Fruit fly (Drosophila melanogaster) whole organism, wandering third instar larva: ENCODE results near the gene Blimp-1.

Experiments
- Abd-B ChIP-seq: fragments of >200 bp; optimal IDR thresholded peaks from 2 replicates; lab custom pipeline; 2017; ENCODE audit warnings: missing biosample characterization, missing genetic modification characterization
- Dif ChIP-seq: fragments of 200-275, 200-300 bp; sonication (Bioruptor generic); optimal IDR thresholded peaks from 2 replicates; lab custom pipeline; 2018; ENCODE audit warnings: missing biosample characterization, missing genetic modification characterization; ENCODE audit not compliant: partially characterized antibody
- Hr83 ChIP-seq: fragments of 200-300 bp; sonication (Bioruptor generic); optimal IDR thresholded peaks from 2 replicates; lab custom pipeline; 2016; ENCODE audit warnings: missing biosample characterization, mild to moderate bottlenecking, missing genetic modification characterization, moderate library complexity; ENCODE audit not compliant: poor library complexity, severe bottlenecking
- Mio ChIP-seq: sonication (Bioruptor generic); optimal IDR thresholded peaks from 2 replicates; lab custom pipeline; 2016; ENCODE audit warnings: missing biosample characterization, missing genetic modification characterization
- Myc ChIP-seq: fragments of >200 bp; optimal IDR thresholded peaks from 2 replicates; lab custom pipeline; 2017
- OdsH ChIP-seq: fragments of 200-800 bp; sonication (Bioruptor generic); optimal IDR thresholded peaks from 2 replicates; lab custom pipeline; 2016; ENCODE audit warnings: missing biosample characterization, mild to moderate bottlenecking, missing genetic modification characterization
- Rel ChIP-seq, 2 experiments: fragments of 200-800 bp; sonication (Bioruptor generic) in 1 of 2; optimal IDR thresholded peaks; 2 replicates in 1 of 2; 3 replicates in 1 of 2; lab custom pipeline; 2016 to 2019; ENCODE audit warnings: mild to moderate bottlenecking in 2 of 2, missing biosample characterization in 2 of 2, missing genetic modification characterization in 2 of 2, moderate library complexity in 1 of 2
- Vsx2 ChIP-seq: fragments of 200-300, 225-300 bp; sonication (Bioruptor generic); optimal IDR thresholded peaks from 2 replicates; lab custom pipeline; 2018; ENCODE audit warnings: missing biosample characterization, missing genetic modification characterization; ENCODE audit not compliant: partially characterized antibody
- br ChIP-seq: fragments of 200-800 bp; sonication (Bioruptor generic); optimal IDR thresholded peaks from 2 replicates; lab custom pipeline; 2016; ENCODE audit warnings: missing biosample characterization, missing genetic modification characterization
- fru ChIP-seq: fragments of 200-800 bp; sonication (Bioruptor generic); optimal IDR thresholded peaks from 3 replicates; lab custom pipeline; 2016; ENCODE audit warnings: missing biosample characterization, mild to moderate bottlenecking, missing genetic modification characterization
- pan ChIP-seq: fragments of >200 bp; optimal IDR thresholded peaks from 2 replicates; lab custom pipeline; 2017
- psq ChIP-seq: fragments of 200-800 bp; sonication (Bioruptor generic); optimal IDR thresholded peaks from 3 replicates; lab custom pipeline; 2017; ENCODE audit warnings: missing biosample characterization, mild to moderate bottlenecking, missing genetic modification characterization, moderate library complexity
- rgr ChIP-seq: fragments of 200-800 bp; sonication (Bioruptor generic); optimal IDR thresholded peaks from 3 replicates; lab custom pipeline; 2016; ENCODE audit warnings: missing biosample characterization, mild to moderate bottlenecking, missing genetic modification characterization

- TF ChIP-seq Vsx2 (GFP tag; lab: Kevin White, UChicago) (no peak), Abd-B (GFP tag; lab: Kevin White, UChicago) (no peak), Mio (no peak), psq (GFP tag; lab: Kevin White, UChicago) (peak; percentile 12), OdsH (no peak), Myc (lab: Kevin White, UChicago) (no peak), Rel (GFP tag; optimal IDR thresholded peaks at IDR 0.05; lab: Kevin White, UChicago) (no peak), Rel (tag; optimal IDR thresholded peaks at IDR 0.05; lab: Kevin White, UChicago) (no peak), pan (lab: Kevin White, UChicago) (no peak), rgr (GFP tag; lab: Kevin White, UChicago) (no peak), br (GFP tag; lab: Kevin White, UChicago) (no peak), fru (no peak), Dif (GFP tag; lab: Kevin White, UChicago) (no peak), Hr83 (GFP tag; lab: Kevin White, UChicago) (no peak)
Measured at dm6 chr3L:5616472-5616871, 14.3 kb upstream of the Blimp-1 start.
